Fruit fly (Drosophila melanogaster) whole organism, embryonic: ENCODE measurements around the gene CG15406.
A peak's percentile ranks its signal among the peaks of the same experiment; 100 is the strongest.

Experiments
- Aef1 ChIP-seq: fragments of 200-800 bp; sonication (Bioruptor generic); IDR thresholded peaks from 3 replicates; pipeline ENCODE4 v1.3.6; 2022; ENCODE audit warnings: missing biosample characterization, missing genetic modification characterization
- CG10543 ChIP-seq: fragments of 200-800 bp; sonication (Bioruptor generic); optimal IDR thresholded peaks from 3 replicates; lab custom pipeline; 2017; ENCODE audit warnings: missing biosample characterization, mild to moderate bottlenecking, missing genetic modification characterization, moderate library complexity
- CG11398 ChIP-seq: fragments of 200-800 bp; sonication (Bioruptor generic); optimal IDR thresholded peaks from 2 replicates; lab custom pipeline; 2016; ENCODE audit warnings: missing biosample characterization, missing genetic modification characterization
- CG13894 ChIP-seq: fragments of 200-800 bp; sonication (Bioruptor generic); optimal IDR thresholded peaks from 3 replicates; lab custom pipeline; 2018; ENCODE audit warnings: missing biosample characterization, mild to moderate bottlenecking, missing genetic modification characterization, moderate library complexity
- CG17568 ChIP-seq: fragments of 200-800 bp; sonication (Bioruptor generic); optimal IDR thresholded peaks from 2 replicates; lab custom pipeline; 2018; ENCODE audit warnings: missing biosample characterization, mild to moderate bottlenecking, missing genetic modification characterization, moderate library complexity
- CG17612 ChIP-seq: fragments of 200-800 bp; sonication (Bioruptor generic); IDR thresholded peaks from 2 replicates; pipeline ENCODE4 v1.3.6; 2022; ENCODE audit warnings: missing biosample characterization, missing genetic modification characterization
- CG18599 ChIP-seq: fragments of 200-800 bp; sonication (Bioruptor generic); optimal IDR thresholded peaks from 3 replicates; lab custom pipeline; 2017; ENCODE audit warnings: missing biosample characterization, missing genetic modification characterization, mild to moderate bottlenecking, moderate library complexity, missing genetic modification reagents
- CG30020 ChIP-seq: fragments of 200-800 bp; optimal IDR thresholded peaks from 2 replicates; lab custom pipeline; 2019; ENCODE audit warnings: missing biosample characterization, mild to moderate bottlenecking, missing genetic modification characterization, moderate library complexity
- CG31224 ChIP-seq: fragments of 200-800 bp; sonication (Bioruptor generic); IDR thresholded peaks from 2 replicates; pipeline ENCODE4 v1.3.6; 2022; ENCODE audit warnings: missing biosample characterization, missing genetic modification characterization
- CG33557 ChIP-seq: fragments of 200-800 bp; sonication (Bioruptor generic); optimal IDR thresholded peaks from 2 replicates; lab custom pipeline; 2019; ENCODE audit warnings: missing biosample characterization, mild to moderate bottlenecking, missing genetic modification characterization, moderate library complexity
- CG3838 ChIP-seq: fragments of 200-800 bp; sonication (Bioruptor generic); optimal IDR thresholded peaks from 3 replicates; lab custom pipeline; 2016; ENCODE audit warnings: missing biosample characterization, missing genetic modification characterization
- CG4328 ChIP-seq: fragments of 200-800 bp; sonication (Bioruptor generic); optimal IDR thresholded peaks from 3 replicates; lab custom pipeline; 2017; ENCODE audit warnings: missing biosample characterization, missing genetic modification reagents, missing genetic modification characterization
- CG4360 ChIP-seq: fragments of 200-800 bp; sonication (Bioruptor generic); IDR thresholded peaks from 2 replicates; pipeline ENCODE4 v1.3.6; 2022; ENCODE audit warnings: missing biosample characterization, missing genetic modification characterization
- CG6813 ChIP-seq: fragments of 200-800 bp; sonication (Bioruptor generic); optimal IDR thresholded peaks from 2 replicates; lab custom pipeline; 2017; ENCODE audit warnings: missing biosample characterization, missing genetic modification characterization, mild to moderate bottlenecking, moderate library complexity, missing genetic modification reagents
- CG7357 ChIP-seq: fragments of 200-800 bp; sonication (Bioruptor generic); IDR thresholded peaks from 3 replicates; pipeline ENCODE4 v1.3.6; 2022; ENCODE audit warnings: missing biosample characterization, missing genetic modification characterization
- CG7963 ChIP-seq: fragments of 200-800 bp; sonication (Bioruptor generic); IDR thresholded peaks from 3 replicates; pipeline ENCODE4 v1.3.6; 2022; ENCODE audit warnings: missing biosample characterization, missing genetic modification characterization; ENCODE audit not compliant: partially characterized antibody
- CG9727 ChIP-seq: fragments of 200-800 bp; sonication (Bioruptor generic); optimal IDR thresholded peaks from 3 replicates; lab custom pipeline; 2017; ENCODE audit warnings: missing biosample characterization, mild to moderate bottlenecking, missing genetic modification characterization
- Camta ChIP-seq: fragments of 200-800 bp; sonication (Bioruptor generic); optimal IDR thresholded peaks from 2 replicates; lab custom pipeline; 2016; ENCODE audit warnings: missing biosample characterization, missing genetic modification characterization
- Dp ChIP-seq: fragments of 200-800 bp; sonication (Bioruptor generic); optimal IDR thresholded peaks from 2 replicates; lab custom pipeline; 2018; ENCODE audit warnings: missing biosample characterization, mild to moderate bottlenecking, missing genetic modification characterization, moderate library complexity
- GATAe ChIP-seq: fragments of 200-800 bp; sonication (Bioruptor generic); conservative IDR thresholded peaks from 2 replicates; pipeline ENCODE4 v1.3.6; 2022; ENCODE audit warnings: missing biosample characterization, missing genetic modification characterization
- Hr51 ChIP-seq, 2 experiments: fragments of 200-800 bp; sonication (Bioruptor generic); optimal IDR thresholded peaks; 2 replicates in 1 of 2; 3 replicates in 1 of 2; lab custom pipeline; 2016 to 2018; ENCODE audit warnings: missing biosample characterization in 2 of 2, missing genetic modification characterization in 2 of 2, mild to moderate bottlenecking in 1 of 2, moderate library complexity in 1 of 2
- Lhr ChIP-seq: fragments of 200-800 bp; sonication (Bioruptor generic); optimal IDR thresholded peaks from 3 replicates; lab custom pipeline; 2017; ENCODE audit warnings: mild to moderate bottlenecking, missing biosample characterization, missing genetic modification reagents, missing genetic modification characterization
- Med ChIP-seq: fragments of 200-800 bp; sonication (Bioruptor generic); peaks from one replicate; lab custom pipeline; 2016; ENCODE audit warnings: missing biosample characterization, missing genetic modification characterization, mild to moderate bottlenecking, inconsistent platforms, moderate library complexity
- Mes4 ChIP-seq: fragments of 200-800 bp; sonication (Bioruptor generic); optimal IDR thresholded peaks from 2 replicates; lab custom pipeline; 2016; ENCODE audit warnings: missing biosample characterization, missing genetic modification characterization
- Oaz ChIP-seq: fragments of 200-800 bp; sonication (Bioruptor generic); IDR thresholded peaks from 2 replicates; pipeline ENCODE4 v1.3.6; 2022; ENCODE audit warnings: missing biosample characterization, missing genetic modification characterization
- Sox100B ChIP-seq: fragments of 200-800 bp; sonication (Bioruptor generic); optimal IDR thresholded peaks from 3 replicates; lab custom pipeline; 2018; ENCODE audit warnings: missing biosample characterization, mild to moderate bottlenecking, missing genetic modification characterization
- Spps ChIP-seq: fragments of 200-800 bp; sonication (Bioruptor generic); optimal IDR thresholded peaks from 2 replicates; lab custom pipeline; 2018; ENCODE audit warnings: missing biosample characterization, mild to moderate bottlenecking, missing genetic modification characterization
- Taf1 ChIP-seq: fragments of 200-800 bp; sonication (Bioruptor generic); IDR thresholded peaks from 2 replicates; pipeline ENCODE4 v1.3.6; 2022; ENCODE audit warnings: missing biosample characterization, missing genetic modification characterization
- bcd ChIP-seq: fragments of 200-800 bp; sonication (Bioruptor generic); optimal IDR thresholded peaks from 2 replicates; lab custom pipeline; 2017; ENCODE audit warnings: missing biosample characterization, mild to moderate bottlenecking, missing genetic modification characterization
- bowl ChIP-seq: fragments of 200-800 bp; sonication (Bioruptor generic); IDR thresholded peaks from 2 replicates; pipeline ENCODE4 v1.3.6; 2022; ENCODE audit warnings: missing biosample characterization, missing genetic modification characterization
- chinmo ChIP-seq: fragments of 200-800 bp; sonication (Bioruptor generic); IDR thresholded peaks from 4 replicates; pipeline ENCODE4 v1.3.6; 2022; ENCODE audit warnings: missing biosample characterization, missing genetic modification characterization; ENCODE audit not compliant: partially characterized antibody
- crol ChIP-seq: fragments of 200-800 bp; sonication (Bioruptor generic); IDR thresholded peaks from 2 replicates; pipeline ENCODE4 v1.3.6; 2022; ENCODE audit warnings: missing biosample characterization, missing genetic modification characterization
- cwo ChIP-seq: fragments of 200-800 bp; sonication (Bioruptor generic); optimal IDR thresholded peaks from 3 replicates; lab custom pipeline; 2017; ENCODE audit warnings: missing biosample characterization, missing genetic modification characterization, mild to moderate bottlenecking, moderate library complexity, missing genetic modification reagents
- dysf ChIP-seq: fragments of 200-800 bp; sonication (Bioruptor generic); IDR thresholded peaks from 3 replicates; pipeline ENCODE4 v1.3.6; 2022; ENCODE audit warnings: missing biosample characterization, missing genetic modification characterization
- ems ChIP-seq: fragments of 200-800 bp; sonication (Bioruptor generic); optimal IDR thresholded peaks from 3 replicates; lab custom pipeline; 2016; ENCODE audit warnings: missing biosample characterization, missing genetic modification characterization
- esg ChIP-seq: fragments of 200-800 bp; sonication (Bioruptor generic); conservative IDR thresholded peaks from 2 replicates; pipeline ENCODE4 v1.3.6; 2022; ENCODE audit warnings: missing biosample characterization, missing genetic modification characterization
- exex ChIP-seq: fragments of 200-800 bp; sonication (Bioruptor generic); optimal IDR thresholded peaks from 4 replicates; lab custom pipeline; 2018; ENCODE audit warnings: missing biosample characterization, mild to moderate bottlenecking, missing genetic modification characterization, moderate library complexity
- grn ChIP-seq: fragments of 200-800 bp; sonication (Bioruptor generic); optimal IDR thresholded peaks from 3 replicates; lab custom pipeline; 2017; ENCODE audit warnings: missing biosample characterization, missing genetic modification characterization
- hbn ChIP-seq: fragments of 200-800 bp; sonication (Bioruptor generic); IDR thresholded peaks from 2 replicates; pipeline ENCODE4 v1.3.6; 2022; ENCODE audit warnings: missing biosample characterization, missing genetic modification characterization; ENCODE audit not compliant: partially characterized antibody
- lola ChIP-seq, 3 experiments: fragments of >200 bp in 2 of 3; fragments of 200-800 bp in 1 of 3; sonication (Bioruptor generic) in 1 of 3; optimal IDR thresholded peaks; 2 replicates each; lab custom pipeline; 2017 to 2019; ENCODE audit warnings: missing biosample characterization in 3 of 3, missing genetic modification characterization in 3 of 3, mild to moderate bottlenecking in 1 of 3, moderate library complexity in 1 of 3
- maf-S ChIP-seq: fragments of 200-800 bp; sonication (Bioruptor generic); optimal IDR thresholded peaks from 2 replicates; lab custom pipeline; 2016; ENCODE audit warnings: missing biosample characterization, missing genetic modification characterization
- mld ChIP-seq: fragments of 200-800 bp; sonication (Bioruptor generic); IDR thresholded peaks from 3 replicates; pipeline ENCODE4 v1.3.6; 2022; ENCODE audit warnings: missing biosample characterization, missing genetic modification characterization; ENCODE audit not compliant: partially characterized antibody
- nau ChIP-seq: fragments of 200-800 bp; sonication (Bioruptor generic); optimal IDR thresholded peaks from 3 replicates; lab custom pipeline; 2017; ENCODE audit warnings: missing biosample characterization, mild to moderate bottlenecking, missing genetic modification characterization, missing genetic modification reagents
- odd ChIP-seq: fragments of 200-800 bp; sonication (Bioruptor generic); optimal IDR thresholded peaks from 2 replicates; lab custom pipeline; 2017; ENCODE audit warnings: missing biosample characterization, mild to moderate bottlenecking, missing genetic modification characterization
- peb ChIP-seq: fragments of 200-800 bp; sonication (Bioruptor generic); IDR thresholded peaks from 2 replicates; pipeline ENCODE4 v1.3.6; 2022; ENCODE audit warnings: missing biosample characterization, missing genetic modification characterization
- phol ChIP-seq: fragments of 200-800 bp; sonication (Bioruptor generic); optimal IDR thresholded peaks from 3 replicates; lab custom pipeline; 2018; ENCODE audit warnings: missing biosample characterization, mild to moderate bottlenecking, missing genetic modification characterization, moderate library complexity
- sd ChIP-seq: fragments of 200-800 bp; sonication (Bioruptor generic); optimal IDR thresholded peaks from 3 replicates; lab custom pipeline; 2018; ENCODE audit warnings: missing biosample characterization, mild to moderate bottlenecking, missing genetic modification characterization, moderate library complexity
- shn ChIP-seq: fragments of 200-800 bp; sonication (Bioruptor generic); optimal IDR thresholded peaks from 3 replicates; lab custom pipeline; 2016; ENCODE audit warnings: missing biosample characterization, missing genetic modification characterization
- sob ChIP-seq: fragments of 200-800 bp; sonication (Bioruptor generic); IDR thresholded peaks from 2 replicates; pipeline ENCODE4 v1.3.6; 2022; ENCODE audit warnings: missing biosample characterization, missing genetic modification characterization
- sug ChIP-seq: fragments of 200-800 bp; optimal IDR thresholded peaks from 2 replicates; lab custom pipeline; 2019; ENCODE audit warnings: missing biosample characterization, mild to moderate bottlenecking, missing genetic modification characterization, moderate library complexity
- wdn ChIP-seq: fragments of 200-800 bp; sonication (Bioruptor generic); IDR thresholded peaks from 2 replicates; pipeline ENCODE4 v1.3.6; 2022; ENCODE audit warnings: missing biosample characterization, missing genetic modification characterization

CG15406 gene

DNA sequence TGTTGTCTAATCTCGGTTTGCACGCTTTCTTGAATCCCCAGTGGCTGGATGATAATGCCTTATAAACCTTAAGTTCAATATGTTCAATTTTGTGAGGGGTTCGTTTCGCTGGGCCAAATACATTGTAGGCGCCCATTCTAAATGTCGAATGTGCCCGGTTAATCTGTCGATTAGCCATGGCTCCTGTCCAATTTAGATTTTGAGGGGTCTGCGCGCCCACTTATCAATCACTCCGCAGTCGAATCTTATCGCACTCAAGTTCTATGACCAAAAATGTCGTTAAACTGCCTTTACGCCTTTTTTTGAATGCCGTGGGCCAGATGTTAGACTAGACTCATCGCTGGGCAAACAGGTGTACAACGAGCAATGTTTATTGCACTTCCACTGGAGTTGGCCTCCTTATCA, 11.0 kb upstream of the CG15406 start (continued):
- TF ChIP-seq CG13894 (tag; lab: Kevin White, UChicago) (no peak), Mes4 (GFP tag; lab: Kevin White, UChicago) (no peak), sd (tag; lab: Kevin White, UChicago) (peak; percentile 64), lola (GFP tag; optimal IDR thresholded peaks at IDR 0.05; lab: Kevin White, UChicago) (no peak), bcd (no peak), CG10543 (peak; percentile 55), peb (no peak), shn (no peak), cwo (GFP tag; lab: Kevin White, UChicago) (peak; percentile 49), wdn (GFP tag; lab: Robert Waterston, UW) (no peak), exex (peak; percentile 99), esg (GFP tag; lab: Robert Waterston, UW) (no peak), CG17612 (GFP tag; lab: Robert Waterston, UW) (no peak), dysf (GFP tag; lab: Robert Waterston, UW) (no peak), Med (GFP tag; lab: Kevin White, UChicago) (peak; percentile 49), Dp (GFP tag; lab: Kevin White, UChicago) (no peak), hbn (GFP tag; lab: Robert Waterston, UW) (no peak), CG11398 (GFP tag; lab: Kevin White, UChicago) (no peak), Sox100B (GFP tag; lab: Kevin White, UChicago) (no peak), CG4360 (GFP tag; lab: Robert Waterston, UW) (no peak), sob (no peak), CG9727 (GFP tag; lab: Kevin White, UChicago) (no peak), CG4328 (no peak), CG17568 (GFP tag; lab: Kevin White, UChicago) (no peak), sug (peak; percentile 92), Camta (GFP tag; lab: Kevin White, UChicago) (no peak), CG7963 (GFP tag; lab: Robert Waterston, UW) (no peak), bowl (GFP tag; lab: Robert Waterston, UW) (no peak), mld (GFP tag; lab: Robert Waterston, UW) (no peak), odd (GFP tag; lab: Kevin White, UChicago) (no peak), Taf1 (GFP tag; lab: Robert Waterston, UW) (no peak), nau (GFP tag; lab: Kevin White, UChicago) (no peak), Oaz (no peak), chinmo (GFP tag; lab: Robert Waterston, UW) (0 out of 4 replicates have a peak, but pooled peaks have one; percentile 58), CG31224 (no peak), Hr51 (GFP tag; optimal IDR thresholded peaks at IDR 0.05; lab: Kevin White, UChicago) (no peak), phol (tag; lab: Kevin White, UChicago) (no peak), ems (GFP tag; lab: Kevin White, UChicago) (no peak), maf-S (no peak), Spps (tag; lab: Kevin White, UChicago) (no peak), GATAe (peak; percentile 51; the same call in 1 of the 2 replicates), grn (GFP tag; lab: Kevin White, UChicago) (peak; percentile 82), CG33557 (GFP tag; lab: Kevin White, UChicago) (no peak), Aef1 (GFP tag; lab: Robert Waterston, UW) (no peak), CG30020 (tag; lab: Kevin White, UChicago) (no peak), CG3838 (GFP tag; lab: Kevin White, UChicago) (no peak), Lhr (GFP tag; lab: Kevin White, UChicago) (no peak), CG7357 (GFP tag; lab: Robert Waterston, UW) (no peak), CG18599 (GFP tag; lab: Kevin White, UChicago) (peak; percentile 0), crol (GFP tag; lab: Robert Waterston, UW) (no peak), CG6813 (peak; percentile 1)
